Fruit fly (Drosophila melanogaster) whole organism, prepupa: Measurements from ENCODE around the gene fh.

Source experiments
- Blimp-1 ChIP-seq: fragments of 200-800 bp; sonication (Bioruptor generic); optimal IDR thresholded peaks from 3 replicates; lab custom pipeline; 2017; ENCODE audit warnings: missing biosample characterization, missing genetic modification characterization, mild to moderate bottlenecking, moderate library complexity, missing genetic modification reagents
- CG10669 ChIP-seq: fragments of 200-800 bp; sonication (Bioruptor generic); optimal IDR thresholded peaks from 3 replicates; lab custom pipeline; 2018; ENCODE audit warnings: missing biosample characterization, mild to moderate bottlenecking, missing genetic modification characterization, moderate library complexity
- CG15336 ChIP-seq: fragments of 200-800 bp; sonication (Bioruptor generic); IDR thresholded peaks from 2 replicates; pipeline ENCODE4 v1.3.6; 2022; ENCODE audit warnings: missing biosample characterization, missing genetic modification characterization
- CG32006 ChIP-seq: fragments of 200-800 bp; sonication (Bioruptor generic); optimal IDR thresholded peaks from 3 replicates; lab custom pipeline; 2017; ENCODE audit warnings: missing biosample characterization, mild to moderate bottlenecking, missing genetic modification characterization
- CG4318 ChIP-seq: fragments of 200-800 bp; sonication (Bioruptor generic); optimal IDR thresholded peaks from 3 replicates; lab custom pipeline; 2017; ENCODE audit warnings: missing biosample characterization, mild to moderate bottlenecking, missing genetic modification characterization
- CG6808 ChIP-seq: fragments of 200-800 bp; sonication (Bioruptor generic); optimal IDR thresholded peaks from 3 replicates; lab custom pipeline; 2017; ENCODE audit warnings: missing biosample characterization, missing genetic modification characterization, mild to moderate bottlenecking, moderate library complexity, missing genetic modification reagents
- CG7368 ChIP-seq: fragments of 200-800 bp; sonication (Bioruptor generic); optimal IDR thresholded peaks from 3 replicates; lab custom pipeline; 2016; ENCODE audit warnings: missing biosample characterization, missing genetic modification characterization
- CG9139 ChIP-seq: fragments of 200-800 bp; sonication (Bioruptor generic); optimal IDR thresholded peaks from 3 replicates; lab custom pipeline; 2017; ENCODE audit warnings: missing biosample characterization, mild to moderate bottlenecking, missing genetic modification characterization
- Eip75B ChIP-seq: fragments of 200-800 bp; sonication (Bioruptor generic); optimal IDR thresholded peaks from 3 replicates; lab custom pipeline; 2016; ENCODE audit warnings: missing biosample characterization, missing genetic modification characterization
- Eip78C ChIP-seq: fragments of 200-800 bp; sonication (Bioruptor generic); peaks from one replicate; lab custom pipeline; 2016; ENCODE audit warnings: missing biosample characterization, missing genetic modification characterization
- Eip93F ChIP-seq: fragments of 200-800 bp; sonication (Bioruptor generic); optimal IDR thresholded peaks from 2 replicates; lab custom pipeline; 2016; ENCODE audit warnings: missing biosample characterization, mild to moderate bottlenecking, missing genetic modification characterization
- Ets96B ChIP-seq: fragments of 200-800 bp; optimal IDR thresholded peaks from 2 replicates; lab custom pipeline; 2019; ENCODE audit warnings: missing biosample characterization, mild to moderate bottlenecking, missing genetic modification characterization, moderate library complexity
- Hr4 ChIP-seq: fragments of 200-800 bp; sonication (Bioruptor generic); optimal IDR thresholded peaks from 3 replicates; lab custom pipeline; 2016; ENCODE audit warnings: missing biosample characterization, missing genetic modification characterization
- Met ChIP-seq: fragments of 200-800 bp; sonication (Bioruptor generic); optimal IDR thresholded peaks from 3 replicates; lab custom pipeline; 2016; ENCODE audit warnings: missing biosample characterization, missing genetic modification characterization
- Sox102F ChIP-seq: fragments of 200-800 bp; sonication (Bioruptor generic); optimal IDR thresholded peaks from 2 replicates; lab custom pipeline; 2016; ENCODE audit warnings: missing biosample characterization, mild to moderate bottlenecking, missing genetic modification characterization
- Sox14 ChIP-seq: fragments of 200-800 bp; sonication (Bioruptor generic); optimal IDR thresholded peaks from 3 replicates; lab custom pipeline; 2016; ENCODE audit warnings: missing biosample characterization, missing genetic modification characterization
- cyc ChIP-seq: fragments of 200-800 bp; sonication (Bioruptor generic); optimal IDR thresholded peaks from 3 replicates; lab custom pipeline; 2016; ENCODE audit warnings: missing biosample characterization, missing genetic modification characterization
- dac ChIP-seq: fragments of 200-800 bp; sonication (Bioruptor generic); optimal IDR thresholded peaks from 2 replicates; lab custom pipeline; 2017; ENCODE audit warnings: missing biosample characterization, mild to moderate bottlenecking, missing genetic modification characterization
- dsx ChIP-seq: fragments of 200-800 bp; optimal IDR thresholded peaks from 3 replicates; lab custom pipeline; 2019; ENCODE audit warnings: missing biosample characterization, mild to moderate bottlenecking, missing genetic modification characterization, moderate library complexity; ENCODE audit not compliant: poor library complexity, severe bottlenecking
- esn ChIP-seq: fragments of 200-800 bp; sonication (Bioruptor generic); optimal IDR thresholded peaks from 2 replicates; lab custom pipeline; 2016; ENCODE audit warnings: missing biosample characterization, mild to moderate bottlenecking, missing genetic modification characterization, moderate library complexity
- fd85E ChIP-seq: fragments of 200-800 bp; sonication (Bioruptor generic); optimal IDR thresholded peaks from 3 replicates; lab custom pipeline; 2016; ENCODE audit warnings: missing biosample characterization, missing genetic modification characterization
- lz ChIP-seq: fragments of 200-800 bp; sonication (Bioruptor generic); optimal IDR thresholded peaks from 3 replicates; lab custom pipeline; 2016; ENCODE audit warnings: missing biosample characterization, missing genetic modification characterization
- salr ChIP-seq, 2 experiments: fragments of 200-800 bp; sonication (Bioruptor generic); optimal IDR thresholded peaks; 3 replicates each; lab custom pipeline; 2016 to 2018; ENCODE audit warnings: missing biosample characterization in 2 of 2, missing genetic modification characterization in 2 of 2, mild to moderate bottlenecking in 1 of 2
- ss ChIP-seq, 2 experiments: fragments of 200-800 bp; sonication (Bioruptor generic); optimal IDR thresholded peaks; 2 replicates in 1 of 2; 3 replicates in 1 of 2; lab custom pipeline; 2017 to 2018; ENCODE audit warnings: mild to moderate bottlenecking in 2 of 2, missing biosample characterization in 2 of 2, missing genetic modification characterization in 2 of 2, moderate library complexity in 1 of 2
- svp ChIP-seq: fragments of 200-800 bp; sonication (Bioruptor generic); peaks from one replicate; lab custom pipeline; 2016; ENCODE audit warnings: missing biosample characterization, missing genetic modification characterization
- vri ChIP-seq: fragments of 200-800 bp; sonication (Bioruptor generic); optimal IDR thresholded peaks from 3 replicates; lab custom pipeline; 2016; ENCODE audit warnings: missing biosample characterization, mild to moderate bottlenecking, missing genetic modification characterization

The fh gene

DNA sequence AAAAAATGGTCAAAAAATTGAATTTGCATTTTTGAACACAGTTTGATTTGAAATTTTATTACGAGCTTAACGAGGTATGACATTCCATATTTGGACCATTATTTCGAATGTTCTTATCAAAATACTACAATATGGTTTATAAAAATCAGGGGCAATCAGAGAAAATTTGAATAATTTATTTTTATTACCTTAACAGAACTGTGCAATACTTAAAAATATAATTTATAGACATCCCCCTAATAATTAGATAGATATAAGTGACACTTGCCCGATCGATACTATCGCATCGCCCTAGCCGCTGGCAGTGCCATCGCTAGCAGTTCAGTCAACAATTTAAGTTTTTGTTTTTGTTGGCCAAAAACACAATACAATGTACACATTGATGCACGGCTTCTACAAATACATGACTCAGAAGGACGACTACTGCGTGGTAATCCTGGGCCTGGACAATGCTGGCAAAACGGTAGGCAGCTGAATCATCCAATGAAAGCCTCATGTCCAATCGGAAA, 42.0 kb downstream of the fh start, which contains the start of gene Arfrp1 (continued):
- no peak for TF ChIP-seq dac (GFP tag; lab: Kevin White, UChicago)
- peak; percentile 70 for TF ChIP-seq Eip78C (GFP tag; lab: Kevin White, UChicago)
- TF ChIP-seq Sox102F (GFP tag; lab: Kevin White, UChicago): no peak
- peak; percentile 9 for TF ChIP-seq lz (GFP tag; lab: Kevin White, UChicago)
- TF ChIP-seq CG32006 (GFP tag; lab: Kevin White, UChicago): no peak
- no peak for TF ChIP-seq CG6808 (GFP tag; lab: Kevin White, UChicago)
- TF ChIP-seq ss (GFP tag; optimal IDR thresholded peaks at IDR 0.05; lab: Kevin White, UChicago): no peak
- no peak for TF ChIP-seq Ets96B
- no peak for TF ChIP-seq Eip93F (GFP tag; lab: Kevin White, UChicago)
- no peak for TF ChIP-seq Hr4 (GFP tag; lab: Kevin White, UChicago)
- TF ChIP-seq cyc (GFP tag; lab: Kevin White, UChicago): no peak
- no peak for TF ChIP-seq salr (GFP tag; optimal IDR thresholded peaks at IDR 0.05; lab: Kevin White, UChicago)

- TF ChIP-seq Sox14 (GFP tag; lab: Kevin White, UChicago): peak; percentile 16
- TF ChIP-seq Eip78C (GFP tag; lab: Kevin White, UChicago): peak; percentile 45
- no peak for TF ChIP-seq Blimp-1 (GFP tag; lab: Kevin White, UChicago)
Measured at dm6 chrX:9106212-9106774, 42.6 kb downstream of the fh start, which contains the start of gene Bx42. TSS of gene Bx42 (minus strand) at chrX:9106604.

DNA sequence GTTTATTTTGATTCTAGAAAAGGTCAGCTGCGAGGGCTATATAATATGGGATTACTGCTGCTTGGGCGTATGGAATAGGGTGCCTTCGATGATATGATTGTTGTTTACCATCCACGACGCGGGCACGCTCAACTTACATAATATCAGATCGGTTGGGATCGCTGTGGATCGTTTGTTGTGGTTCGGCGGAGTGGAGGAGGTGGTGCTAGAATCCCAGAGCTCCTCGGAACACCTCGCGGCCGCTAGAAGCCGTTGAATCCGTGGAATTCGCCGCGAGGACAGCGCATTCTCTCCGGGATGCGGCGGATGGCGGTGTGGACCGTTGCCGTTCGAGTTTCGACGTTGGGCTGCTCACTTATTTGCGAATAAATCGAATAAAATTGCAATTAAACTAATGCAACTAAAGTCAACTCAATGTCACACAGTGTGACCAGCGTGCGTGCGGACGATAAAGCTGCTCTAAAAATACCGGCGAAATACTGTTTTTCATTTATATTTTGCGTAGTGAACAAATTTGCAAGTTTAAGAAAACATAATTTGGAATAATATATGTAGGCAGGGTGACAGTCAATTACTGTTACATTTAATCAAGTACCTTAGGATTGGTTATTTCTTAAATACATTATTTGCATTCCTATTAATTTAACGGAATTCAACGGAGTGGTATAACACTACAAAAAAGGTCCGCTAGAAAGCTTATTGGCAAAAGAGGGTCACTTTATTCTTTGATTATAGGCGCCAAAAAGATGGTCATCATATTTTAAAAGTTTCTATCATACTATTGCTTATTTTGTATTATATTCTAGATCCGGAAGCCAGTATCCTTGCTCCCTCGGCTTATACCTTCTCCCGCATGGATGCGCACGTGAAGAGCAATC, 45.3 kb downstream of the fh start, which contains the start of gene CG7766:
Gene CG7766 (minus strand): TSS at position 432 of the 878 bp plus-strand sequence.
- TF ChIP-seq CG4318 (GFP tag; lab: Kevin White, UChicago) (no peak), svp (GFP tag; lab: Kevin White, UChicago) (peak; percentile 93), vri (peak; percentile 87)

DNA sequence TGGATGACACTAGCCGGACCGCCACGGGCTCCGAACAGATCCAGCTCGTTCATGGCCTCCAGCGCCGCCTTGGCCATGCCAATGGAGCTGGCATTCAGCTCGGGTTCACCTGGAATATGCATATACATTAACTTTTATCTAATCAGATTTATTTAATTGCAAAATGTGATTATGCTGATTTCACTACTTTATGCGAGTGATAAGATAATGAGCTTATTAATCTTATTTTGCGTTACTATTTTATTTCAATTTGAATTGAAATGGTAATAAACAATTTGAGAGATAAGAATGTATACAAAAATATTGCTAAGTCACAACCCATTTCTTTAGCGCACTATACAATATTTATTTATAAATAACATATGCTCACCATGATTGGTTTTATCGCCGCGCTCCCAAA, 46.7 kb downstream of the fh start:
- TF ChIP-seq CG10669 (GFP tag; lab: Kevin White, UChicago) (no peak), CG15336 (GFP tag; lab: Robert Waterston, UW) (no peak), CG4318 (GFP tag; lab: Kevin White, UChicago) (no peak), dsx (GFP tag; lab: Kevin White, UChicago) (no peak), CG7368 (GFP tag; lab: Kevin White, UChicago) (no peak), Eip75B (GFP tag; lab: Kevin White, UChicago) (no peak), Hr4 (GFP tag; lab: Kevin White, UChicago) (no peak), esn (GFP tag; lab: Kevin White, UChicago) (no peak), CG9139 (GFP tag; lab: Kevin White, UChicago) (no peak), Blimp-1 (GFP tag; lab: Kevin White, UChicago) (no peak), Met (no peak), fd85E (no peak), Ets96B (no peak), Sox102F (GFP tag; lab: Kevin White, UChicago) (no peak)
